Fruit fly (Drosophila melanogaster): ENCODE measurements around the gene CG11911.

CG11911 gene

dm6 chr2L:321148-321547 lies at the start of gene CG11911:
Gene CG11911 (minus strand): TSS chr2L:321248.
- TF ChIP-seq dac (GFP tag; optimal IDR thresholded peaks at IDR 0.05) (no peak), topi (GFP tag; optimal IDR thresholded peaks at IDR 0.05) (no peak), Ets96B (tag; optimal IDR thresholded peaks at IDR 0.05) (no peak), Eip78C (GFP tag) (no peak), CG4318 (GFP tag; optimal IDR thresholded peaks at IDR 0.05) (no peak), CG3032 (tag; optimal IDR thresholded peaks at IDR 0.05) (no peak), fkh (GFP tag; optimal IDR thresholded peaks at IDR 0.05) (no peak), esn (GFP tag; optimal IDR thresholded peaks at IDR 0.05) (no peak), CG31627 (GFP tag; optimal IDR thresholded peaks at IDR 0.05) (no peak), Hr38 (GFP tag; optimal IDR thresholded peaks at IDR 0.05) (no peak), Hr39 (GFP tag; optimal IDR thresholded peaks at IDR 0.05) (no peak), cyc (GFP tag; optimal IDR thresholded peaks at IDR 0.05) (no peak), eg (GFP tag; IDR thresholded peaks at IDR 0.05) (no peak), CG6276 (GFP tag; optimal IDR thresholded peaks at IDR 0.05) (no peak), Hr4 (GFP tag; optimal IDR thresholded peaks at IDR 0.05) (no peak), pdm3 (GFP tag; optimal IDR thresholded peaks at IDR 0.05) (no peak), CG1621 (tag; optimal IDR thresholded peaks at IDR 0.05) (no peak), CG8632 (GFP tag; optimal IDR thresholded peaks at IDR 0.05) (no peak), Gug (GFP tag; IDR thresholded peaks at IDR 0.05) (no peak)

dm6 chr2L:369811-370210 lies 48.8 kb upstream of the CG11911 start:
- TF ChIP-seq salr (GFP tag; optimal IDR thresholded peaks at IDR 0.05) (no peak), CG16779 (tag; optimal IDR thresholded peaks at IDR 0.05) (no peak), Smox (GFP tag; optimal IDR thresholded peaks at IDR 0.05) (no peak), Blimp-1 (GFP tag; optimal IDR thresholded peaks at IDR 0.05) (no peak), CG3032 (tag; optimal IDR thresholded peaks at IDR 0.05) (no peak), achi (GFP tag; optimal IDR thresholded peaks at IDR 0.05) (no peak), CG32006 (GFP tag; optimal IDR thresholded peaks at IDR 0.05) (no peak), Hr38 (GFP tag; optimal IDR thresholded peaks at IDR 0.05) (no peak), Lpt (GFP tag; optimal IDR thresholded peaks at IDR 0.05) (no peak), CG7368 (GFP tag; optimal IDR thresholded peaks at IDR 0.05) (no peak), CG3919 (GFP tag; optimal IDR thresholded peaks at IDR 0.05) (no peak), lz (GFP tag; optimal IDR thresholded peaks at IDR 0.05) (no peak), CG8319 (GFP tag; optimal IDR thresholded peaks at IDR 0.05) (no peak), fd59A (GFP tag; optimal IDR thresholded peaks at IDR 0.05) (no peak), dac (GFP tag; optimal IDR thresholded peaks at IDR 0.05) (no peak), dsx (GFP tag; optimal IDR thresholded peaks at IDR 0.05; ENCODE audit: poor library complexity, severe bottlenecking) (no peak), Eip75B (GFP tag; optimal IDR thresholded peaks at IDR 0.05) (no peak), CG11762 (GFP tag; optimal IDR thresholded peaks at IDR 0.05; ENCODE audit: insufficient read depth) (no peak), esn (GFP tag; optimal IDR thresholded peaks at IDR 0.05) (no peak), CG8119 (GFP tag; IDR thresholded peaks at IDR 0.05) (no peak)

dm6 chr2L:368398-369008 lies 47.5 kb upstream of the CG11911 start:
- no peak for TF ChIP-seq Lpt (GFP tag; optimal IDR thresholded peaks at IDR 0.05)
- TF ChIP-seq CG11762 (GFP tag; optimal IDR thresholded peaks at IDR 0.05; ENCODE audit: insufficient read depth) = no peak
- TF ChIP-seq CG31627 (GFP tag; optimal IDR thresholded peaks at IDR 0.05) = no peak
- no peak for TF ChIP-seq dac (GFP tag; optimal IDR thresholded peaks at IDR 0.05)
- TF ChIP-seq Eip78C (GFP tag) = peak; percentile 35
- peak; percentile 5 for TF ChIP-seq acj6 (GFP tag; optimal IDR thresholded peaks at IDR 0.05)
- TF ChIP-seq OdsH (GFP tag; optimal IDR thresholded peaks at IDR 0.05) = no peak
- peak; percentile 3 for TF ChIP-seq CG32006 (GFP tag; optimal IDR thresholded peaks at IDR 0.05)
- peak; percentile 69 for TF ChIP-seq svp (GFP tag)
- TF ChIP-seq Sox102F (GFP tag; optimal IDR thresholded peaks at IDR 0.05) = peak; percentile 14
- TF ChIP-seq CG11902 (GFP tag; optimal IDR thresholded peaks at IDR 0.05) = no peak
- TF ChIP-seq achi (GFP tag; optimal IDR thresholded peaks at IDR 0.05) = no peak
- TF ChIP-seq CG10669 (GFP tag; optimal IDR thresholded peaks at IDR 0.05) = peak; percentile 1
- no peak for TF ChIP-seq CG10631 (GFP tag; optimal IDR thresholded peaks at IDR 0.05)
- no peak for TF ChIP-seq pdm3 (GFP tag; optimal IDR thresholded peaks at IDR 0.05)
- TF ChIP-seq esn (GFP tag; optimal IDR thresholded peaks at IDR 0.05) = peak; percentile 29
- no peak for TF ChIP-seq Met (GFP tag; optimal IDR thresholded peaks at IDR 0.05)
- TF ChIP-seq CG6792 (GFP tag; optimal IDR thresholded peaks at IDR 0.05) = no peak
